Worm (Caenorhabditis elegans) whole organism, early embryonic: ENCODE measurements around the gene fbxb-87.
A peak's percentile ranks its signal among the peaks of the same experiment; 100 is the strongest.

Experiments used
- B0310.2 ChIP-seq: sonication (generic microtip); optimal IDR thresholded peaks from 2 replicates; lab custom pipeline; 2016; ENCODE audit warnings: mild to moderate bottlenecking, missing genetic modification characterization, missing compliant biosample characterization
- F13C5.2 ChIP-seq: sonication (generic microtip); optimal IDR thresholded peaks from 2 replicates; lab custom pipeline; 2017; ENCODE audit warnings: mild to moderate bottlenecking, missing genetic modification characterization, inconsistent platforms, missing compliant biosample characterization
- aly-1 ChIP-seq: sonication (generic microtip); optimal IDR thresholded peaks from 2 replicates; lab custom pipeline; 2016; ENCODE audit warnings: missing genetic modification characterization, missing compliant biosample characterization
- ama-1 ChIP-seq: fragments of 150-350 bp; optimal IDR thresholded peaks from 2 replicates; lab custom pipeline; 2014
- ceh-13 ChIP-seq: fragments of 200-800 bp; sonication (Bioruptor generic); optimal IDR thresholded peaks from 2 replicates; lab custom pipeline; 2018; ENCODE audit warnings: mild to moderate bottlenecking, missing genetic modification characterization, missing compliant biosample characterization
- ceh-36 ChIP-seq: sonication (generic microtip); optimal IDR thresholded peaks from 2 replicates; lab custom pipeline; 2016; ENCODE audit warnings: missing genetic modification characterization, inconsistent platforms, missing compliant biosample characterization
- ets-7 ChIP-seq: sonication (generic microtip); optimal IDR thresholded peaks from 2 replicates; lab custom pipeline; 2016; ENCODE audit warnings: missing genotype, missing genetic modification characterization, missing compliant biosample characterization
- flt-1 ChIP-seq: fragments of 200-800 bp; sonication (Bioruptor generic); IDR thresholded peaks from 2 replicates; pipeline ENCODE4 v1.3.6; 2022; ENCODE audit warnings: missing genetic modification characterization, missing compliant biosample characterization
- hmbx-1 ChIP-seq: sonication (generic microtip); optimal IDR thresholded peaks from 2 replicates; lab custom pipeline; 2016; ENCODE audit warnings: mild to moderate bottlenecking, missing genetic modification characterization, missing compliant biosample characterization
- hmg-4 ChIP-seq: fragments of 200-800 bp; sonication (Bioruptor generic); optimal IDR thresholded peaks from 2 replicates; lab custom pipeline; 2018; ENCODE audit warnings: mild to moderate bottlenecking, missing genetic modification characterization, missing compliant biosample characterization
- hnd-1 ChIP-seq: sonication (generic microtip); optimal IDR thresholded peaks from 2 replicates; lab custom pipeline; 2016; ENCODE audit warnings: missing genetic modification characterization, missing compliant biosample characterization
- pes-1 ChIP-seq: fragments of 200-800 bp; sonication (Bioruptor generic); IDR thresholded peaks from 2 replicates; pipeline ENCODE4 v1.3.6; 2022; ENCODE audit warnings: missing genetic modification reagents, missing genetic modification characterization, missing compliant biosample characterization
- scrt-1 ChIP-seq: fragments of 200-800 bp; sonication (Bioruptor generic); IDR thresholded peaks from 2 replicates; pipeline ENCODE4 v1.3.6; 2022; ENCODE audit warnings: missing genetic modification characterization, missing compliant biosample characterization
- sea-1 ChIP-seq: fragments of 200-800 bp; sonication (Bioruptor generic); conservative IDR thresholded peaks from 2 replicates; pipeline ENCODE4 v1.3.6; 2022; ENCODE audit warnings: missing genetic modification characterization, missing compliant biosample characterization
- tbx-11 ChIP-seq: fragments of 200-800 bp; sonication (Bioruptor generic); IDR thresholded peaks from 2 replicates; pipeline ENCODE4 v1.3.6; 2022; ENCODE audit warnings: missing genetic modification characterization, missing compliant biosample characterization
- tbx-37 ChIP-seq: fragments of 200-800 bp; sonication (Bioruptor generic); conservative IDR thresholded peaks from 2 replicates; pipeline ENCODE4 v1.3.6; 2022; ENCODE audit warnings: missing genetic modification reagents, missing genetic modification characterization, missing compliant biosample characterization
- tra-4 ChIP-seq: sonication (generic microtip); optimal IDR thresholded peaks from 2 replicates; lab custom pipeline; 2017; ENCODE audit warnings: missing genetic modification characterization, missing compliant biosample characterization

Gene fbxb-87

DNA sequence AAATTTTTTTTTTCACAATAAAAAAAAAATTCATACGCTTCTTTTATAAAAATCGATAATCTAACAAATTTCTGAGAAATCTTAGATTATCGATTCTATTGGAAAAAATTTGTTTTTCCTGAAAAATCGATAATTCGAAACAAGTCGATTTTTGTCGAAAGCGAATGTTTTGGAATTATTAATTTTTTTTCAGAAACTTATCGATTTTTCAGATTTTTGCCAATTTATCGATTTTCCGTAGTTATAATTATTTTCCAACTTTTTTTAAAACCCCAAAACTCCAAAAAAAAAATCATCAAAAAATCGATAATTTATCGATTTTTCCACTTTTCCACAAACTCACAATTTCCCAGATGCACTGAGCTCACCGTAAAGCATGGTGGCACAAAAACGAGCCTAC, 32.9 kb upstream of the fbxb-87 start:
- no peak for TF ChIP-seq ets-7 (tag; lab: Kevin White, UChicago)
- TF ChIP-seq hmbx-1 (tag; lab: Kevin White, UChicago): no peak
- no peak for TF ChIP-seq F13C5.2
- TF ChIP-seq pes-1 (GFP tag; lab: Robert Waterston, UW): no peak
- TF ChIP-seq aly-1 (tag; lab: Kevin White, UChicago): no peak

ce11 chrIII:10867086-10867485, 27.2 kb upstream of the fbxb-87 start:
- TF ChIP-seq scrt-1 (GFP tag; lab: Robert Waterston, UW): no peak
- no peak for TF ChIP-seq aly-1 (tag; lab: Kevin White, UChicago)
- TF ChIP-seq pes-1 (GFP tag; lab: Robert Waterston, UW): 0 out of 2 replicates have a peak, but pooled peaks have one; percentile 12

DNA sequence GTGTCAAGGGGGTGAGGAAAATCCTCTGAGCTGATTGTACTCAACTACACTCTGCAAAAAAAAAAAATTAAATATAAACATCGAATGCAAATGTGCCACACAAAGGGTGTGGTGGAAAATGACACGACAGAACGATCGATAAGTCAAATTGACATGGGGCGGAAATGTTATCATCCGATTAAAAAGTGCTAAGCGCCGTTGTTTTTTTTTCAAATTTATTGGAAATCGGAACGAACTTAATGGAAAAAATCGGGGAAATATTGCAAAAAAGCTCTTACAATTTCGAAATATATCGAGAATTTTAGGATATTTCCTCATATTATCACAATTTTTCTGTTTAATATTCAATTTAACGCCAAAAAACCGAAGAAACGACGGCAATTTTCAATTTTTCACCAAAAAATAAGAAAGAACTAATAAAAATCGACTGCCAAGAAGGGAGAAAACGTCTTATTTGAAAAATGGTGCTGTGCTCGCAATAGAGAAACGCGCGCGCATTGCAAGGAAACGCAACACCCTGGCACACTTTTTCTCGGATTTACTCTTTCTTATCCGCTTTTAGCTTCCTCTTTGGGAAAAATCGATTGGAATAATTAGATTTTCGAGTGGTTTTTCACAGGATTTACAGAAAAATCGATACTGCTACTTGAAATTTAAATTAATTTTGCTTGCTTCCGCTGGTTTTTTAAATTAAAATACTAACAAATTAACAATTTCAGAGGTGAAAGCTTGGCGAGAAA, 25.5 kb upstream of the fbxb-87 start, which contains the start of the genes cey-4 and vps-50:
Gene cey-4 (minus strand): TSS at position 51 of the 740 bp plus-strand sequence.
Gene vps-50 (plus strand): TSS at position 541 of the 740 bp plus-strand sequence.
- no peak for TF ChIP-seq flt-1 (GFP tag; lab: Robert Waterston, UW)
- TF ChIP-seq tbx-37 (GFP tag; lab: Robert Waterston, UW): no peak
- no peak for TF ChIP-seq B0310.2 (tag; lab: Kevin White, UChicago)
- peak; percentile 61 for TF ChIP-seq F13C5.2
- no peak for TF ChIP-seq tbx-11 (GFP tag; lab: Robert Waterston, UW)
- no peak for TF ChIP-seq pes-1 (GFP tag; lab: Robert Waterston, UW)
- TF ChIP-seq ceh-36 (tag; lab: Kevin White, UChicago): no peak
- no peak for TF ChIP-seq tra-4 (tag; lab: Kevin White, UChicago)

DNA sequence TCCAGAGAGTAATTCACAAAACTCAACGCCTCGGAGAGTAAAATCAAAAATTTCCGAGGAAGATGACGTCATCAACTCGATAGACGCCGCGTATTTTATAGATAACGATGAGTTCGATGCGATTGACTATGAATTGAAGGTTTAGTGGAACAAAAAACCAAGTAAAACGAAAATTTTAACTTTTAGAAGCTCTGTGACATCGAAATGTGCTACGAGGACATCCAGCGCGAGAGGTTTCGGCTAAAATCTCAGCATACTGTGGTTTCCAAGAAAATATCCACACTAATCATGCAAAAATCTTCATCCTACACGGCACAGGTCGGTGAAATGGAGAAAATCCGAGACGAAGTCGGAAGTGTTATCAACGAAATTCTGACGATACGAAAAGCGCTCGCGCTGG, 24.7 kb upstream of the fbxb-87 start:
- TF ChIP-seq ceh-13 (GFP tag; lab: Kevin White, UChicago): no peak
- no peak for TF ChIP-seq hmbx-1 (tag; lab: Kevin White, UChicago)
- TF ChIP-seq tbx-37 (GFP tag; lab: Robert Waterston, UW): no peak
- no peak for TF ChIP-seq flt-1 (GFP tag; lab: Robert Waterston, UW)
- no peak for TF ChIP-seq ets-7 (tag; lab: Kevin White, UChicago)
- no peak for TF ChIP-seq pes-1 (GFP tag; lab: Robert Waterston, UW)
- TF ChIP-seq scrt-1 (GFP tag; lab: Robert Waterston, UW): no peak
- no peak for TF ChIP-seq tra-4 (tag; lab: Kevin White, UChicago)
- no peak for TF ChIP-seq B0310.2 (tag; lab: Kevin White, UChicago)
- TF ChIP-seq sea-1 (GFP tag; lab: Robert Waterston, UW): no peak
- no peak for TF ChIP-seq ama-1
- no peak for TF ChIP-seq F13C5.2
- no peak for TF ChIP-seq ceh-36 (tag; lab: Kevin White, UChicago)

- TF ChIP-seq ets-7 (tag; lab: Kevin White, UChicago) (no peak), hmbx-1 (tag; lab: Kevin White, UChicago) (no peak), tbx-37 (GFP tag; lab: Robert Waterston, UW) (no peak), pes-1 (GFP tag; lab: Robert Waterston, UW) (no peak), F13C5.2 (no peak), hnd-1 (tag; lab: Kevin White, UChicago) (no peak), scrt-1 (GFP tag; lab: Robert Waterston, UW) (no peak), tra-4 (tag; lab: Kevin White, UChicago) (no peak)
Observed at ce11 chrIII:10870161-10870560, 24.2 kb upstream of the fbxb-87 start.

- TF ChIP-seq tbx-11 (GFP tag; lab: Robert Waterston, UW) (no peak), sea-1 (GFP tag; lab: Robert Waterston, UW) (no peak), tbx-37 (GFP tag; lab: Robert Waterston, UW) (no peak), hnd-1 (tag; lab: Kevin White, UChicago) (no peak), ceh-36 (tag; lab: Kevin White, UChicago) (no peak), hmg-4 (no peak), ama-1 (no peak), tra-4 (tag; lab: Kevin White, UChicago) (no peak), aly-1 (tag; lab: Kevin White, UChicago) (no peak)
Observed at ce11 chrIII:10870814-10871213, 23.5 kb upstream of the fbxb-87 start.

DNA sequence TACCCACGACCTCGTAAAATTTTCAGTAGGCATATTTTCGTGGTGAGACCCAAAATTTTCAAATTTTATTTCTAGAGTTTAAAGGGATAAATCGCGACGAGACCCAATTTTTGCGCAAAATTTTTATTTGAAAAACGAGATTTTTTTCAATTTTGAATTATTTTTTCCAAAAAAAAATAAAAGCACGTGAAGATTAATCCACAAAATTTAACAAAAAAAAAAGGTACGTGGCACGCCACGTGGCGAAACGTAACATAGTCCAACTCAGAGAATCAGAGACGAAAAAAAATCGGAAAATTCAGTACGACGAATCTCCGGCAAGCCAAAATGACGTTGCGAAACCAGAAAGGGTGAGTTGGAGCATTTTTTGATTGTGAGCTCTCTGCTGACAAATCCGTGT, 19.2 kb upstream of the fbxb-87 start, which contains the start of gene C44B9.2:
Gene C44B9.2 (plus strand): TSS at position 301 of the 400 bp plus-strand sequence.
- TF ChIP-seq B0310.2 (tag; lab: Kevin White, UChicago): no peak
- TF ChIP-seq hmg-4: no peak
- TF ChIP-seq scrt-1 (GFP tag; lab: Robert Waterston, UW): no peak
- no peak for TF ChIP-seq F13C5.2
- TF ChIP-seq tbx-37 (GFP tag; lab: Robert Waterston, UW): no peak
- no peak for TF ChIP-seq pes-1 (GFP tag; lab: Robert Waterston, UW)
- TF ChIP-seq hmbx-1 (tag; lab: Kevin White, UChicago): no peak
- TF ChIP-seq ama-1: no peak
- no peak for TF ChIP-seq flt-1 (GFP tag; lab: Robert Waterston, UW)
- no peak for TF ChIP-seq ceh-36 (tag; lab: Kevin White, UChicago)

- no peak for TF ChIP-seq flt-1 (GFP tag; lab: Robert Waterston, UW)
- TF ChIP-seq ets-7 (tag; lab: Kevin White, UChicago): no peak
- no peak for TF ChIP-seq hmbx-1 (tag; lab: Kevin White, UChicago)
Observed at ce11 chrIII:10877542-10877941, 16.8 kb upstream of the fbxb-87 start.
